Worm (Caenorhabditis elegans): ENCODE data around the gene ttr-20.

Gene ttr-20

ce11 chrIV:4292569-4292968, 46.0 kb downstream of the ttr-20 start, which contains the start of gene F15E6.10:
Gene F15E6.10, plus strand, starts transcription at chrIV:4292869.
- no peak for TF ChIP-seq hlh-26 (GFP tag; conservative IDR thresholded peaks at IDR 0.05)

- TF ChIP-seq snpc-3.4 (tag; optimal IDR thresholded peaks at IDR 0.05): no peak
- TF ChIP-seq B0035.1 (tag; optimal IDR thresholded peaks at IDR 0.05): no peak
- TF ChIP-seq tlf-1 (GFP tag; optimal IDR thresholded peaks at IDR 0.05): no peak
- TF ChIP-seq fkh-3 (tag; optimal IDR thresholded peaks at IDR 0.05): no peak
- TF ChIP-seq nhr-80 (tag; optimal IDR thresholded peaks at IDR 0.05): peak; percentile 1
- no peak for TF ChIP-seq gei-17 (GFP tag; optimal IDR thresholded peaks at IDR 0.05)
- TF ChIP-seq atf-7 (tag; optimal IDR thresholded peaks at IDR 0.05): peak; percentile 34
- peak; percentile 67 for TF ChIP-seq ztf-26 (tag; optimal IDR thresholded peaks at IDR 0.05)
- no peak for TF ChIP-seq C06A6.2 (GFP tag; conservative IDR thresholded peaks at IDR 0.05)
- no peak for TF ChIP-seq ccch-3 (GFP tag; optimal IDR thresholded peaks at IDR 0.05)
- no peak for TF ChIP-seq B0019.2 (GFP tag; conservative IDR thresholded peaks at IDR 0.05)
- TF ChIP-seq ama-1 (optimal IDR thresholded peaks at IDR 0.05): no peak
- TF ChIP-seq ama-1 (GFP tag; optimal IDR thresholded peaks at IDR 0.05): no peak
- no peak for TF ChIP-seq zim-3 (tag; optimal IDR thresholded peaks at IDR 0.05)
- TF ChIP-seq repo-1 (tag; optimal IDR thresholded peaks at IDR 0.05): no peak
- peak; percentile 14 for TF ChIP-seq somi-1 (GFP tag; optimal IDR thresholded peaks at IDR 0.05)
- TF ChIP-seq nfyb-1 (GFP tag; IDR thresholded peaks at IDR 0.05): peak; percentile 22; the same call in 1 of the 2 replicates
- no peak for TF ChIP-seq rec-8 (tag; optimal IDR thresholded peaks at IDR 0.05)
- TF ChIP-seq hmg-1.2 (GFP tag; IDR thresholded peaks at IDR 0.05): peak; percentile 58; the same call in 1 of the 2 replicates
- no peak for TF ChIP-seq hsf-1 (GFP tag; IDR thresholded peaks at IDR 0.05)
Observed at ce11 chrIV:4294552-4294951, 48.0 kb downstream of the ttr-20 start, which contains the start of gene F15E6.3. Gene F15E6.3, plus strand, starts transcription at chrIV:4294895.
